Worm (Caenorhabditis elegans) whole organism, midembryonic: ENCODE measurements around the gene dlst-1.

ENCODE experiments used
- T22C8.4 ChIP-seq: fragments of 200-800 bp; sonication (Bioruptor generic); IDR thresholded peaks from 2 replicates; pipeline ENCODE4 v1.3.6; 2022; ENCODE audit warnings: missing genetic modification characterization, missing compliant biosample characterization
- flt-1 ChIP-seq: fragments of 200-800 bp; sonication (Bioruptor generic); IDR thresholded peaks from 2 replicates; pipeline ENCODE4 v1.3.6; 2022; ENCODE audit warnings: missing genetic modification characterization, missing compliant biosample characterization
- klf-2 ChIP-seq: fragments of 200-800 bp; sonication (Bioruptor generic); conservative IDR thresholded peaks from 2 replicates; pipeline ENCODE4 v1.3.6; 2022; ENCODE audit warnings: missing genetic modification reagents, missing genetic modification characterization, missing compliant biosample characterization
- ref-1 ChIP-seq: fragments of 200-800 bp; sonication (Bioruptor generic); conservative IDR thresholded peaks from 2 replicates; pipeline ENCODE4 v1.3.6; 2022; ENCODE audit warnings: missing genetic modification reagents, missing genetic modification characterization, missing compliant biosample characterization
- tab-1 ChIP-seq: fragments of 200-800 bp; sonication (Bioruptor generic); IDR thresholded peaks from 2 replicates; pipeline ENCODE4 v1.3.6; 2022; ENCODE audit warnings: missing genetic modification characterization, missing compliant biosample characterization
- ztf-23 ChIP-seq: fragments of 200-800 bp; sonication (Bioruptor generic); IDR thresholded peaks from 2 replicates; pipeline ENCODE4 v1.3.6; 2022; ENCODE audit warnings: missing genetic modification reagents, missing genetic modification characterization, missing compliant biosample characterization

DNA sequence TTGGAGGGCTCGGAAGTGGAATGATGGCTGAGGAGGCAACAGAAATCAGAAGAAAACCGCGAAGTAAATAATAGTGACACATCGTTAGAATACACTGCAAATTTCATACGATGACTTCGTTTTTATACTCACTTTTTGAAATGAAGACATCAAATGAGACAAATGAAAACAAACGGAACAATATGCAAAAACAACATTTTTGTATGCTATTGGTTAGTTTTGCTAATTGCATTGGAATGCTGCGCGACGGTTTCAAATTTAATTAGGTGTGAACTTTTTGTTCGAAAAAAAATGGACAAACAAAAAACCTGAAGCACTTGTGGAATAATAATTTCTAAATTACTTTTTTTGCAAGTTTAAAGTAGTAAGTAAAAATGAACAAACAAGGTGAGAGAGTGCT is 24.1 kb upstream of the dlst-1 start, which contains the start of gene grl-8:
- no peak for TF ChIP-seq ztf-23 (GFP tag; lab: Robert Waterston, UW)
- no peak for TF ChIP-seq klf-2 (GFP tag; lab: Robert Waterston, UW)
- no peak for TF ChIP-seq T22C8.4 (GFP tag; lab: Robert Waterston, UW)
- no peak for TF ChIP-seq tab-1 (GFP tag; lab: Robert Waterston, UW)
- no peak for TF ChIP-seq ref-1 (GFP tag; lab: Robert Waterston, UW)
- TF ChIP-seq flt-1 (GFP tag; lab: Robert Waterston, UW), result no peak
